Worm (Caenorhabditis elegans) whole organism, L2 larva: ENCODE measurements around the gene nifk-1.

Experiments
- mab-5 ChIP-seq: fragments of 150-350 bp; optimal IDR thresholded peaks from 2 replicates; lab custom pipeline; 2014; ENCODE audit warnings: missing biosample characterization, missing genetic modification characterization
- mdl-1 ChIP-seq, 2 experiments: fragments of 150-350 bp in 1 of 2; sonication (generic microtip) in 1 of 2; optimal IDR thresholded peaks; 2 replicates each; lab custom pipeline; 2017; ENCODE audit warnings: missing biosample characterization in 2 of 2, missing genetic modification characterization in 2 of 2
- snpc-4 ChIP-seq: fragments of 150-350 bp; optimal IDR thresholded peaks from 2 replicates; lab custom pipeline; 2014; ENCODE audit warnings: missing biosample characterization, missing genetic modification characterization

- TF ChIP-seq mdl-1 (tag; optimal IDR thresholded peaks at IDR 0.05; lab: Kevin White, UChicago), result peak; percentile 99
- peak; percentile 55 for TF ChIP-seq snpc-4 (tag; lab: Kevin White, UChicago)
- peak; percentile 58 for TF ChIP-seq mab-5 (tag; lab: Kevin White, UChicago)
Observed at ce11 chrIII:4649363-4649768, 43.7 kb downstream of the nifk-1 start.
